Fruit fly (Drosophila melanogaster): Measurements from ENCODE around the gene spz4.

Gene spz4

DNA sequence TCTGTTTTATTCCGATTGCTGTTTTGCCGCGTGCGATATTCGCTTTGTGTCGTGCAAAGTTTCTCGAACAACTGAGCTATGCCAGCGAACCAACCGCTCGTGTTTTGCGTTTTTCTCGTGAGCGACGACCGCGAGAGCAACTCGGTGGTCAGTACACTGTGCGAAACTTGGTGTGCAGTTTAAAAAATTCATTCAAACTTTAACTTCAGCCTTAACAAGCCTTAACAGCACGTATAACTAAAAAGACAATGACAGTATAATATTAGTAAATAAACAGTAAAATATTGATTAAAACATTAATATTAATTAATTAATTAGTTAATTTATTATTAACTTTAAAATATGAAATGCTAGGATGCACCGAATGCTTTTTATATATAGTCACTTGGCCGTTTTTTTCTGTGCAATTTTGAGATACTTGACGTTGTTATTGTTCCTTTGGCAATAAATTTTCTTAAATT, 26.6 kb downstream of the spz4 start, which contains the start of gene CG31705 (continued):
- TF ChIP-seq CG9876 (GFP tag; optimal IDR thresholded peaks at IDR 0.05) (no peak), CG11504 (tag; optimal IDR thresholded peaks at IDR 0.05) (peak; percentile 72), Abd-B (GFP tag; optimal IDR thresholded peaks at IDR 0.05) (peak; percentile 27), HLHmδ (GFP tag; optimal IDR thresholded peaks at IDR 0.05) (no peak), slou (GFP tag; optimal IDR thresholded peaks at IDR 0.05) (peak; percentile 55), Sox100B (GFP tag; optimal IDR thresholded peaks at IDR 0.05) (peak; percentile 60), Doc2 (GFP tag; IDR thresholded peaks at IDR 0.05) (no peak), dysf (GFP tag; IDR thresholded peaks at IDR 0.05) (peak; percentile 64; the same call in 2 of the 3 replicates), bigmax (GFP tag; optimal IDR thresholded peaks at IDR 0.05) (no peak), Jarid2 (GFP tag; optimal IDR thresholded peaks at IDR 0.05) (peak; percentile 63), ro (GFP tag; IDR thresholded peaks at IDR 0.05) (no peak), crc (GFP tag; optimal IDR thresholded peaks at IDR 0.05) (no peak), Ssrp (tag; optimal IDR thresholded peaks at IDR 0.05) (no peak), chn (GFP tag; optimal IDR thresholded peaks at IDR 0.05) (no peak), CG11456 (GFP tag; IDR thresholded peaks at IDR 0.05) (0 out of 3 replicates have a peak, but pooled peaks have one; percentile 25), CG6689 (GFP tag; IDR thresholded peaks at IDR 0.05) (no peak), usp (GFP tag; optimal IDR thresholded peaks at IDR 0.05) (no peak), CG9215 (GFP tag; IDR thresholded peaks at IDR 0.05) (no peak), onecut (GFP tag; IDR thresholded peaks at IDR 0.05) (no peak; the same call in 1 of the 2 replicates), repo (GFP tag; optimal IDR thresholded peaks at IDR 0.05) (no peak), ase (GFP tag; IDR thresholded peaks at IDR 0.05) (peak; percentile 23; the same call in 1 of the 3 replicates), CG3726 (GFP tag; IDR thresholded peaks at IDR 0.05) (0 out of 3 replicates have a peak, but pooled peaks have one; percentile 70), CG32767 (GFP tag; IDR thresholded peaks at IDR 0.05) (no peak), CG17912 (GFP tag; optimal IDR thresholded peaks at IDR 0.05) (no peak), Usf (GFP tag; optimal IDR thresholded peaks at IDR 0.05) (peak; percentile 48), CG10959 (GFP tag; IDR thresholded peaks at IDR 0.05) (no peak), Tbp (GFP tag; optimal IDR thresholded peaks at IDR 0.05) (no peak), lilli (GFP tag; optimal IDR thresholded peaks at IDR 0.05) (no peak), Oli (tag; optimal IDR thresholded peaks at IDR 0.05) (peak; percentile 63), cato (GFP tag; optimal IDR thresholded peaks at IDR 0.05; ENCODE audit: borderline replicate concordance) (no peak), btn (GFP tag; optimal IDR thresholded peaks at IDR 0.05) (no peak), CG16813 (GFP tag; IDR thresholded peaks at IDR 0.05; ENCODE audit: partially characterized antibody) (no peak), Atf6 (GFP tag; IDR thresholded peaks at IDR 0.05) (no peak), da (GFP tag; optimal IDR thresholded peaks at IDR 0.05) (no peak), Drgx (GFP tag; IDR thresholded peaks at IDR 0.05) (peak; percentile 75), trem (tag; optimal IDR thresholded peaks at IDR 0.05) (no peak), Dip2 (GFP tag; IDR thresholded peaks at IDR 0.05) (no peak), fu2 (GFP tag; optimal IDR thresholded peaks at IDR 0.05) (no peak), lab (GFP tag; optimal IDR thresholded peaks at IDR 0.05) (peak; percentile 48), ssp (GFP tag; IDR thresholded peaks at IDR 0.05) (no peak), CG10431 (GFP tag; optimal IDR thresholded peaks at IDR 0.05) (no peak), emc (GFP tag; optimal IDR thresholded peaks at IDR 0.05) (no peak), Hmr (GFP tag; optimal IDR thresholded peaks at IDR 0.05) (peak; percentile 73), CG2712 (tag; optimal IDR thresholded peaks at IDR 0.05) (no peak), Vsx1 (GFP tag; optimal IDR thresholded peaks at IDR 0.05) (no peak), HLH4C (GFP tag; IDR thresholded peaks at IDR 0.05; ENCODE audit: partially characterized antibody) (no peak), CG12942 (GFP tag; optimal IDR thresholded peaks at IDR 0.05) (no peak), CG15479 (GFP tag; optimal IDR thresholded peaks at IDR 0.05) (no peak), eve (GFP tag; optimal IDR thresholded peaks at IDR 0.05) (no peak), bab2 (GFP tag; optimal IDR thresholded peaks at IDR 0.05) (no peak), Rfx (GFP tag; IDR thresholded peaks at IDR 0.05) (peak; percentile 65), danr (GFP tag; IDR thresholded peaks at IDR 0.05) (no peak)
